Fruit fly (Drosophila melanogaster) whole organism, embryonic: Measurements from ENCODE around the gene CG13008.

ENCODE experiments used
- CG10209 ChIP-seq: fragments of 200-800 bp; sonication (Bioruptor generic); optimal IDR thresholded peaks from 3 replicates; lab custom pipeline; 2017; ENCODE audit warnings: missing biosample characterization, mild to moderate bottlenecking, missing genetic modification characterization, missing genetic modification reagents
- CG10267 ChIP-seq: fragments of 200-800 bp; sonication (Bioruptor generic); optimal IDR thresholded peaks from 2 replicates; lab custom pipeline; 2018; ENCODE audit warnings: missing biosample characterization, mild to moderate bottlenecking, missing genetic modification characterization, moderate library complexity
- CG12219 ChIP-seq: fragments of 200-800 bp; sonication (Bioruptor generic); optimal IDR thresholded peaks from 3 replicates; lab custom pipeline; 2018; ENCODE audit warnings: missing biosample characterization, mild to moderate bottlenecking, missing genetic modification characterization
- CG13775 ChIP-seq: fragments of 200-800 bp; sonication (Bioruptor generic); optimal IDR thresholded peaks from 3 replicates; lab custom pipeline; 2017; ENCODE audit warnings: missing biosample characterization, mild to moderate bottlenecking, missing genetic modification characterization
- CG14965 ChIP-seq: fragments of 200-800 bp; sonication (Bioruptor generic); optimal IDR thresholded peaks from 2 replicates; lab custom pipeline; 2016; ENCODE audit warnings: missing biosample characterization, missing genetic modification characterization, borderline replicate concordance
- CG1647 ChIP-seq: fragments of 200-800 bp; sonication (Bioruptor generic); optimal IDR thresholded peaks from 3 replicates; lab custom pipeline; 2016; ENCODE audit warnings: missing biosample characterization, missing genetic modification characterization
- CG1792 ChIP-seq: fragments of 200-800 bp; sonication (Bioruptor generic); optimal IDR thresholded peaks from 2 replicates; lab custom pipeline; 2016; ENCODE audit warnings: missing biosample characterization, missing genetic modification characterization
- CG3163 ChIP-seq: fragments of 200-800 bp; sonication (Bioruptor generic); optimal IDR thresholded peaks from 3 replicates; lab custom pipeline; 2016; ENCODE audit warnings: missing biosample characterization, missing genetic modification characterization
- CG42726 ChIP-seq: fragments of 200-800 bp; sonication (Bioruptor generic); IDR thresholded peaks from 2 replicates; pipeline ENCODE4 v1.3.6; 2022; ENCODE audit warnings: missing biosample characterization, missing genetic modification characterization; ENCODE audit not compliant: partially characterized antibody
- CG4404 ChIP-seq: fragments of 200-800 bp; sonication (Bioruptor generic); IDR thresholded peaks from 2 replicates; pipeline ENCODE4 v1.3.6; 2022; ENCODE audit warnings: missing biosample characterization, missing genetic modification characterization
- CG6689 ChIP-seq: fragments of 200-800 bp; sonication (Bioruptor generic); IDR thresholded peaks from 2 replicates; pipeline ENCODE4 v1.3.6; 2022; ENCODE audit warnings: missing biosample characterization, missing genetic modification characterization
- CG7745 ChIP-seq: fragments of 200-800 bp; sonication (Bioruptor generic); optimal IDR thresholded peaks from 2 replicates; lab custom pipeline; 2018; ENCODE audit warnings: missing biosample characterization, mild to moderate bottlenecking, missing genetic modification characterization, moderate library complexity
- CG8290 ChIP-seq, 3 experiments: fragments of 200-800 bp; sonication (Bioruptor generic); optimal IDR thresholded peaks; 2 replicates each; lab custom pipeline; 2016 to 2019; ENCODE audit warnings: missing biosample characterization in 3 of 3, missing genetic modification characterization in 3 of 3, mild to moderate bottlenecking in 2 of 3, moderate library complexity in 1 of 3
- CG8478 ChIP-seq: fragments of >200 bp; optimal IDR thresholded peaks from 2 replicates; lab custom pipeline; 2018
- CG9215 ChIP-seq: fragments of 200-800 bp; sonication (Bioruptor generic); IDR thresholded peaks from 2 replicates; pipeline ENCODE4 v1.3.6; 2022; ENCODE audit warnings: missing biosample characterization, missing genetic modification characterization
- CHES-1-like ChIP-seq: fragments of 200-800 bp; sonication (Bioruptor generic); optimal IDR thresholded peaks from 2 replicates; lab custom pipeline; 2016; ENCODE audit warnings: missing biosample characterization, missing genetic modification characterization
- CrebB ChIP-seq: fragments of 200-800 bp; sonication (Bioruptor generic); optimal IDR thresholded peaks from 3 replicates; lab custom pipeline; 2018; ENCODE audit warnings: missing biosample characterization, mild to moderate bottlenecking, missing genetic modification characterization
- HHEX ChIP-seq: fragments of 200-800 bp; sonication (Bioruptor generic); optimal IDR thresholded peaks from 3 replicates; lab custom pipeline; 2017; ENCODE audit warnings: missing biosample characterization, mild to moderate bottlenecking, missing genetic modification characterization, missing genetic modification reagents
- Hmr ChIP-seq: fragments of 200-800 bp; sonication (Bioruptor generic); optimal IDR thresholded peaks from 3 replicates; lab custom pipeline; 2017; ENCODE audit warnings: mild to moderate bottlenecking, missing biosample characterization, missing genetic modification reagents, missing genetic modification characterization
- Med ChIP-seq: fragments of 200-800 bp; sonication (Bioruptor generic); peaks from one replicate; lab custom pipeline; 2016; ENCODE audit warnings: missing biosample characterization, missing genetic modification characterization, mild to moderate bottlenecking, inconsistent platforms, moderate library complexity
- NFAT ChIP-seq: fragments of 200-800 bp; sonication (Bioruptor generic); IDR thresholded peaks from 2 replicates; pipeline ENCODE4 v1.3.6; 2022; ENCODE audit warnings: missing biosample characterization, missing genetic modification characterization
- Trl ChIP-seq, 3 experiments: fragments of >200 bp in 2 of 3; fragments of 200-800 bp in 1 of 3; sonication (Bioruptor generic) in 1 of 3; optimal IDR thresholded peaks; 2 replicates in 1 of 3; 3 replicates in 2 of 3; lab custom pipeline; 2016 to 2017; ENCODE audit warnings: missing biosample characterization in 1 of 3, missing genetic modification characterization in 1 of 3
- ac ChIP-seq: fragments of 200-800 bp; sonication (Bioruptor generic); optimal IDR thresholded peaks from 3 replicates; lab custom pipeline; 2017; ENCODE audit warnings: missing biosample characterization, mild to moderate bottlenecking, missing genetic modification characterization
- ap ChIP-seq: fragments of 200-800 bp; sonication (Bioruptor generic); IDR thresholded peaks from 2 replicates; pipeline ENCODE4 v1.3.6; 2022; ENCODE audit warnings: missing biosample characterization, missing genetic modification characterization
- bab2 ChIP-seq: fragments of 200-800 bp; sonication (Bioruptor generic); optimal IDR thresholded peaks from 2 replicates; lab custom pipeline; 2016; ENCODE audit warnings: missing biosample characterization, missing genetic modification characterization
- bsh ChIP-seq, 2 experiments: fragments of 200-800 bp; sonication (Bioruptor generic); optimal IDR thresholded peaks; 2 replicates each; lab custom pipeline; 2017 to 2018; ENCODE audit warnings: mild to moderate bottlenecking in 2 of 2, missing biosample characterization in 2 of 2, missing genetic modification characterization in 2 of 2, moderate library complexity in 1 of 2
- caup ChIP-seq: fragments of 200-800 bp; sonication (Bioruptor generic); optimal IDR thresholded peaks from 3 replicates; lab custom pipeline; 2017; ENCODE audit warnings: missing biosample characterization, mild to moderate bottlenecking, missing genetic modification characterization, moderate library complexity; ENCODE audit not compliant: severe bottlenecking
- danr ChIP-seq: fragments of 200-800 bp; sonication (Bioruptor generic); IDR thresholded peaks from 2 replicates; pipeline ENCODE4 v1.3.6; 2022; ENCODE audit warnings: missing biosample characterization, missing genetic modification characterization
- dm ChIP-seq: fragments of 200-800 bp; sonication (Bioruptor generic); optimal IDR thresholded peaks from 3 replicates; lab custom pipeline; 2016; ENCODE audit warnings: missing biosample characterization, missing genetic modification characterization
- dmrt11E ChIP-seq: fragments of 200-800 bp; sonication (Bioruptor generic); optimal IDR thresholded peaks from 3 replicates; lab custom pipeline; 2018; ENCODE audit warnings: missing biosample characterization, mild to moderate bottlenecking, missing genetic modification characterization, moderate library complexity
- exex ChIP-seq: fragments of 200-800 bp; sonication (Bioruptor generic); optimal IDR thresholded peaks from 4 replicates; lab custom pipeline; 2018; ENCODE audit warnings: missing biosample characterization, mild to moderate bottlenecking, missing genetic modification characterization, moderate library complexity
- fd64A ChIP-seq: fragments of 200-800 bp; sonication (Bioruptor generic); optimal IDR thresholded peaks from 3 replicates; lab custom pipeline; 2018; ENCODE audit warnings: missing biosample characterization, mild to moderate bottlenecking, missing genetic modification characterization
- ftz-f1 ChIP-seq: fragments of 200-800 bp; sonication (Bioruptor generic); optimal IDR thresholded peaks from 2 replicates; lab custom pipeline; 2016; ENCODE audit warnings: missing biosample characterization, missing genetic modification characterization
- jigr1 ChIP-seq: fragments of 200-800 bp; sonication (Bioruptor generic); IDR thresholded peaks from 3 replicates; pipeline ENCODE4 v1.3.6; 2022; ENCODE audit warnings: missing biosample characterization, missing genetic modification characterization
- klu ChIP-seq: fragments of 200-800 bp; sonication (Bioruptor generic); IDR thresholded peaks from 2 replicates; pipeline ENCODE4 v1.3.6; 2022; ENCODE audit warnings: missing biosample characterization, missing genetic modification characterization
- kni ChIP-seq: fragments of 200-800 bp; sonication (Bioruptor generic); optimal IDR thresholded peaks from 3 replicates; lab custom pipeline; 2017; ENCODE audit warnings: mild to moderate bottlenecking, missing biosample characterization, missing genetic modification reagents, missing genetic modification characterization
- nau ChIP-seq: fragments of 200-800 bp; sonication (Bioruptor generic); optimal IDR thresholded peaks from 3 replicates; lab custom pipeline; 2017; ENCODE audit warnings: missing biosample characterization, mild to moderate bottlenecking, missing genetic modification characterization, missing genetic modification reagents
- nom ChIP-seq: fragments of 200-800 bp; sonication (Bioruptor generic); optimal IDR thresholded peaks from 2 replicates; lab custom pipeline; 2017; ENCODE audit warnings: missing biosample characterization, missing genetic modification characterization, mild to moderate bottlenecking, moderate library complexity, missing genetic modification reagents
- prd ChIP-seq, 3 experiments: fragments of >200 bp in 2 of 3; fragments of 200-800 bp in 1 of 3; sonication (Bioruptor generic) in 1 of 3; optimal IDR thresholded peaks in 2 of 3; IDR thresholded peaks in 1 of 3; 2 replicates in 2 of 3; 3 replicates in 1 of 3; pipeline versions ENCODE4 v1.3.6 to Lab custom; 2017 to 2022; ENCODE audit warnings: missing biosample characterization in 1 of 3, missing genetic modification characterization in 1 of 3
- pros ChIP-seq: fragments of 200-800 bp; sonication (Bioruptor generic); optimal IDR thresholded peaks from 3 replicates; lab custom pipeline; 2019; ENCODE audit warnings: missing biosample characterization, mild to moderate bottlenecking, missing genetic modification characterization, moderate library complexity
- psq ChIP-seq: fragments of 200-800 bp; sonication (Bioruptor generic); optimal IDR thresholded peaks from 2 replicates; lab custom pipeline; 2017; ENCODE audit warnings: missing biosample characterization, missing genetic modification characterization
- ro ChIP-seq: fragments of 200-800 bp; sonication (Bioruptor generic); IDR thresholded peaks from 2 replicates; pipeline ENCODE4 v1.3.6; 2022; ENCODE audit warnings: missing biosample characterization, missing genetic modification characterization
- sd ChIP-seq: fragments of 200-800 bp; sonication (Bioruptor generic); optimal IDR thresholded peaks from 3 replicates; lab custom pipeline; 2018; ENCODE audit warnings: missing biosample characterization, mild to moderate bottlenecking, missing genetic modification characterization, moderate library complexity
- sisA ChIP-seq: fragments of 200-800 bp; sonication (Bioruptor generic); IDR thresholded peaks from 2 replicates; pipeline ENCODE4 v1.3.6; 2022; ENCODE audit warnings: missing biosample characterization, missing genetic modification characterization
- sr ChIP-seq: fragments of 200-800 bp; sonication (Bioruptor generic); IDR thresholded peaks from 3 replicates; pipeline ENCODE4 v1.3.6; 2022; ENCODE audit warnings: missing biosample characterization, missing genetic modification characterization
- tll ChIP-seq, 2 experiments: fragments of 200-800 bp in 1 of 2; fragments of >200 bp in 1 of 2; sonication (Bioruptor generic) in 1 of 2; optimal IDR thresholded peaks; 2 replicates each; lab custom pipeline; 2017 to 2019; ENCODE audit warnings: missing biosample characterization in 2 of 2, missing genetic modification characterization in 2 of 2, mild to moderate bottlenecking in 1 of 2, moderate library complexity in 1 of 2
- ttk ChIP-seq: fragments of 200-800 bp; sonication (Bioruptor generic); IDR thresholded peaks from 2 replicates; pipeline ENCODE4 v2.1.2; 2022; ENCODE audit warnings: missing biosample characterization, missing genetic modification characterization

CG13008 gene

DNA sequence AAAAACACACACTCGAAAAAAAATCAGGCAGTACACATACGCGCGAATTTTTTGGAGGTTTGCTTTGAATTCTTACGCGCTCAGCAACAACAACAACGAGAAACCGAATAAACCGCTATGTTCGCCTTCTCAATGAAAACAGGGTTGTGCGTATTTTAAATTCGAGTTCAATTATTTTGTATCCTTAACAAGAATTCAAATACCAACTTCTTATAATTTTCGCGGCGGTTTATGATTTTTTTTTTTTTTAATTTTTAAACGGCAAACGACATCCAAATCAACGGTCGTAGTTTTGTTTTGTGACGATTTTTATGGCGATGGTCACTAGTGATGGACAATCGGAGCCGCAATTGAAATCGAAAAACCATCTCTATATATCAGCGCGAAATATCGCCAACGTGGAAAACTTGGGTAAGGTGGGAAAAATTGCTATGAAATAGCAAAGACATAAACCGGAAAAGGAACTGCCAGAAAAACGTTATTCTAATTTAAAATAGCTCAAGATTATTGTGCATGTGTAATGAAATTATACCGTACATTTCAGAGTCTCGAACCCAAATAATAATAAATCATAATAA is 40.6 kb downstream of the CG13008 start, which contains the start of gene goe (continued):
- TF ChIP-seq ro (peak; percentile 19; the same call in 1 of the 2 replicates), CG3163 (GFP tag; lab: Kevin White, UChicago) (peak; percentile 75), klu (GFP tag; lab: Robert Waterston, UW) (peak; percentile 60), CG9215 (GFP tag; lab: Robert Waterston, UW) (peak; percentile 75), NFAT (GFP tag; lab: Robert Waterston, UW) (peak; percentile 91), CG1792 (GFP tag; lab: Kevin White, UChicago) (peak; percentile 5), bsh (GFP tag; optimal IDR thresholded peaks at IDR 0.05; lab: Kevin White, UChicago) (peak in 1 of 2 experiments; percentile 63), CG8478 (lab: Kevin White, UChicago) (no peak), nom (GFP tag; lab: Kevin White, UChicago) (no peak), CG13775 (GFP tag; lab: Kevin White, UChicago) (peak; percentile 76), Hmr (GFP tag; lab: Kevin White, UChicago) (peak; percentile 97), CG10209 (GFP tag; lab: Kevin White, UChicago) (peak; percentile 64), sr (peak; percentile 73; the same call in 2 of the 3 replicates), sisA (peak; percentile 72), dmrt11E (peak; percentile 68), ftz-f1 (GFP tag; lab: Kevin White, UChicago) (peak; percentile 70), CG42726 (GFP tag; lab: Robert Waterston, UW) (peak; percentile 95), ac (GFP tag; lab: Kevin White, UChicago) (peak; percentile 36), CG10267 (tag; lab: Kevin White, UChicago) (peak; percentile 62), danr (GFP tag; lab: Robert Waterston, UW) (0 out of 2 replicates have a peak, but pooled peaks have one; percentile 32), CG1647 (GFP tag; lab: Kevin White, UChicago) (peak; percentile 40), CG7745 (no peak), CG4404 (peak; percentile 20; the same call in 1 of the 2 replicates), kni (GFP tag; lab: Kevin White, UChicago) (peak; percentile 5), Med (GFP tag; lab: Kevin White, UChicago) (peak; percentile 98), CG6689 (peak; percentile 57), HHEX (GFP tag; lab: Kevin White, UChicago) (peak; percentile 59), exex (tag; lab: Kevin White, UChicago) (peak; percentile 33), fd64A (no peak), CHES-1-like (GFP tag; lab: Kevin White, UChicago) (peak; percentile 91), jigr1 (GFP tag; lab: Robert Waterston, UW) (no peak), sd (tag; lab: Kevin White, UChicago) (peak; percentile 4), caup (GFP tag; lab: Kevin White, UChicago) (peak; percentile 83), CG12219 (GFP tag; lab: Kevin White, UChicago) (peak; percentile 33), nau (GFP tag; lab: Kevin White, UChicago) (peak; percentile 17), dm (GFP tag; lab: Kevin White, UChicago) (peak; percentile 87), CG8290 (GFP tag; optimal IDR thresholded peaks at IDR 0.05; lab: Kevin White, UChicago) (peak; percentile 83), CG8290 (tag; optimal IDR thresholded peaks at IDR 0.05; lab: Kevin White, UChicago) (peak in 1 of 2 experiments; percentile 90), Trl (optimal IDR thresholded peaks at IDR 0.05; lab: Kevin White, UChicago) (no peak), Trl (GFP tag; optimal IDR thresholded peaks at IDR 0.05; lab: Kevin White, UChicago) (peak; percentile 90), ttk (peak; percentile 74), prd (optimal IDR thresholded peaks at IDR 0.05; lab: Kevin White, UChicago) (no peak), prd (GFP tag; IDR thresholded peaks at IDR 0.05; lab: Robert Waterston, UW) (peak; percentile 73), bab2 (GFP tag; lab: Kevin White, UChicago) (peak; percentile 81), CrebB (peak; percentile 83), ap (GFP tag; lab: Robert Waterston, UW) (peak; percentile 67), tll (GFP tag; optimal IDR thresholded peaks at IDR 0.05; lab: Kevin White, UChicago) (no peak), pros (GFP tag; lab: Kevin White, UChicago) (no peak), CG14965 (peak; percentile 37), psq (GFP tag; lab: Kevin White, UChicago) (peak; percentile 52)
